Worm (Caenorhabditis elegans): Measurements from ENCODE around the gene mrt-2.

Gene mrt-2

ce11 chrIII:11746718-11747117 is at the start of gene mrt-2:
mrt-2 (plus strand) TSS chrIII:11746766.
- TF ChIP-seq sea-2 (GFP tag; optimal IDR thresholded peaks at IDR 0.05) (no peak), fkh-2 (tag; optimal IDR thresholded peaks at IDR 0.05) (no peak), nhr-28 (tag; optimal IDR thresholded peaks at IDR 0.05) (no peak), lin-39 (tag; optimal IDR thresholded peaks at IDR 0.05) (peak; percentile 54), elt-2 (tag; optimal IDR thresholded peaks at IDR 0.05) (peak; percentile 22), tbx-2 (tag; optimal IDR thresholded peaks at IDR 0.05) (no peak), ztf-11 (tag; optimal IDR thresholded peaks at IDR 0.05) (no peak), nhr-237 (tag; optimal IDR thresholded peaks at IDR 0.05) (no peak), hmg-11 (tag; optimal IDR thresholded peaks at IDR 0.05) (peak; percentile 43), mdl-1 (tag; optimal IDR thresholded peaks at IDR 0.05) (no peak), fkh-10 (GFP tag; optimal IDR thresholded peaks at IDR 0.05) (no peak), nhr-76 (tag; optimal IDR thresholded peaks at IDR 0.05) (no peak), ZK546.5 (tag; optimal IDR thresholded peaks at IDR 0.05) (no peak), zag-1 (tag; optimal IDR thresholded peaks at IDR 0.05) (no peak), nhr-23 (tag; optimal IDR thresholded peaks at IDR 0.05) (peak; percentile 86), nhr-67 (tag; optimal IDR thresholded peaks at IDR 0.05) (no peak), R02D3.7 (tag; optimal IDR thresholded peaks at IDR 0.05) (peak; percentile 5), pha-4 (tag; optimal IDR thresholded peaks at IDR 0.05) (peak; percentile 77), daf-12 (tag; optimal IDR thresholded peaks at IDR 0.05) (no peak), skn-1 (tag; optimal IDR thresholded peaks at IDR 0.05) (peak; percentile 45), ztf-4 (tag; optimal IDR thresholded peaks at IDR 0.05) (no peak), mml-1 (tag; optimal IDR thresholded peaks at IDR 0.05) (no peak), ceh-9 (tag; optimal IDR thresholded peaks at IDR 0.05) (no peak), ceh-82 (tag; optimal IDR thresholded peaks at IDR 0.05) (no peak), nhr-43 (tag; optimal IDR thresholded peaks at IDR 0.05; ENCODE audit: poor library complexity, severe bottlenecking) (peak; percentile 91), lsy-12 (tag; optimal IDR thresholded peaks at IDR 0.05) (peak; percentile 55), unc-62 (GFP tag; optimal IDR thresholded peaks at IDR 0.05) (no peak), unc-39 (tag; optimal IDR thresholded peaks at IDR 0.05) (no peak), egl-27 (tag; optimal IDR thresholded peaks at IDR 0.05) (no peak), elt-3 (tag; optimal IDR thresholded peaks at IDR 0.05) (no peak), fos-1 (tag; optimal IDR thresholded peaks at IDR 0.05) (no peak), eor-1 (tag; optimal IDR thresholded peaks at IDR 0.05) (no peak), nhr-11 (tag; optimal IDR thresholded peaks at IDR 0.05) (no peak), snpc-4 (tag; optimal IDR thresholded peaks at IDR 0.05) (peak; percentile 43), nhr-12 (tag; optimal IDR thresholded peaks at IDR 0.05) (no peak), ceh-16 (tag; optimal IDR thresholded peaks at IDR 0.05) (no peak), aly-2 (tag; optimal IDR thresholded peaks at IDR 0.05) (no peak), nhr-77 (tag; optimal IDR thresholded peaks at IDR 0.05) (no peak), ceh-28 (tag; optimal IDR thresholded peaks at IDR 0.05) (peak; percentile 49), egl-5 (tag; optimal IDR thresholded peaks at IDR 0.05) (no peak), nhr-25 (tag; optimal IDR thresholded peaks at IDR 0.05) (peak; percentile 65), nfya-1 (tag; optimal IDR thresholded peaks at IDR 0.05; ENCODE audit: insufficient read depth) (peak; percentile 87), elt-1 (tag; optimal IDR thresholded peaks at IDR 0.05) (no peak), pqm-1 (tag; optimal IDR thresholded peaks at IDR 0.05) (no peak), lin-15B (tag; optimal IDR thresholded peaks at IDR 0.05) (peak; percentile 66), jun-1 (tag; optimal IDR thresholded peaks at IDR 0.05) (no peak), ama-1 (optimal IDR thresholded peaks at IDR 0.05) (no peak)

ce11 chrIII:11698569-11698968 is 48.0 kb upstream of the mrt-2 start, which contains the start of gene Y41C4A.7:
Y41C4A.7 (plus strand) TSS chrIII:11698869.
- TF ChIP-seq nhr-76 (tag; optimal IDR thresholded peaks at IDR 0.05) (no peak), nhr-237 (tag; optimal IDR thresholded peaks at IDR 0.05) (no peak), pha-4 (tag; optimal IDR thresholded peaks at IDR 0.05) (no peak), elt-1 (tag; optimal IDR thresholded peaks at IDR 0.05) (no peak), nfya-1 (tag; optimal IDR thresholded peaks at IDR 0.05; ENCODE audit: insufficient read depth) (no peak), nhr-11 (tag; optimal IDR thresholded peaks at IDR 0.05) (no peak)
